Worm (Caenorhabditis elegans): ENCODE results near the gene rop-1.

Gene rop-1

DNA sequence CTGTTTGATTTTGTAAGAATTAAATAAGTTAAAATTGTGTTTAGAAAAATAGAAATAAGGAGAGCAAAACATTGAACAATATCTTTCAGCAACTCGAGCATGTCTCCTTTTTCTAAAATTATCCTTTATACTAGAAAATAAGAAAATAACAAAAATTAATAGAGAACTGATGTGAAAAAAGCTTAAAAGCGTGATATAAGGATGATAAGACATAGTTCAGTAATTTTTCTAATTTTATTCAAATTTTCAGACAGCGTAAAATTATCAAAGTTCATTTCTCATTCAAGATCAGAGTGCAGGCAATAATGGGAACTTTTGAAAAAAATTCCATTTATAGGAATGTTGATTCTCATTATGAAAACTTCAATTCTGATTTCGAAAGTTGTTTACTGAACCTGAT, 21.5 kb downstream of the rop-1 start, which contains the start of gene str-182:
Gene str-182 (minus strand): TSS at position 101 of the 400 bp plus-strand sequence.
- TF ChIP-seq elt-2 (tag; optimal IDR thresholded peaks at IDR 0.05), result no peak
- no peak for TF ChIP-seq dsc-1 (tag; optimal IDR thresholded peaks at IDR 0.05)
- TF ChIP-seq nhr-77 (tag; optimal IDR thresholded peaks at IDR 0.05), result no peak
- peak; percentile 12 for TF ChIP-seq nhr-71 (tag; optimal IDR thresholded peaks at IDR 0.05)
- peak; percentile 41 for TF ChIP-seq fkh-8 (tag; optimal IDR thresholded peaks at IDR 0.05)
- TF ChIP-seq hlh-4 (tag; optimal IDR thresholded peaks at IDR 0.05), result no peak
- no peak for TF ChIP-seq irx-1 (tag; optimal IDR thresholded peaks at IDR 0.05)

DNA sequence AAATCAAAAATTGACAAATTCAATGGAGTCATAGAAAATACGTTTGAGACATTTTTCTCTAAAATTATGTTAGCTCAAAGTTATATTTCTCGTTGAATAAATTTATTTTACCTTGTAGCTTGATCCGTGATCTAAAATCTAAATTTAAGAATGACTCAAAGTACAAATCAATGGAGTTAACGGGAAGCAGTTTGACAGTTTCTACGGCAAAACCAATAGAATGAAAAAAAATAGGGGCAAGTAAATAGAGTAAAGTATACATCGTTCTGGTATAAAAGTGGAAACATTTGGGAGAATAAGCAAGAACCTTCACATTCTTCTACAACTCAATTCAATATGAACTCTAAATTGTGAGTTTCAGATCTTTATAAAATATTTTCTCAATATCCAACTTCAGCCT, 23.9 kb downstream of the rop-1 start, which contains the start of gene fipr-6:
Gene fipr-6 (plus strand): TSS at position 301 of the 400 bp plus-strand sequence.
- no peak for TF ChIP-seq ceh-63 (GFP tag; optimal IDR thresholded peaks at IDR 0.05)
- TF ChIP-seq lin-13 (GFP tag; optimal IDR thresholded peaks at IDR 0.05), result no peak
- no peak for TF ChIP-seq unc-86 (tag; optimal IDR thresholded peaks at IDR 0.05)
- no peak for TF ChIP-seq ceh-90 (tag; optimal IDR thresholded peaks at IDR 0.05)
- no peak for TF ChIP-seq sptf-1 (tag; optimal IDR thresholded peaks at IDR 0.05)
- TF ChIP-seq ceh-82 (tag; optimal IDR thresholded peaks at IDR 0.05), result no peak
- no peak for TF ChIP-seq lsy-2 (tag; optimal IDR thresholded peaks at IDR 0.05)
- no peak for TF ChIP-seq lin-15B (tag; optimal IDR thresholded peaks at IDR 0.05)
- no peak for TF ChIP-seq ceh-8 (GFP tag; optimal IDR thresholded peaks at IDR 0.05)
- no peak for TF ChIP-seq grh-1 (GFP tag; IDR thresholded peaks at IDR 0.05)
- TF ChIP-seq nhr-85 (tag), result no peak
- no peak for TF ChIP-seq Y116A8C.19 (tag; optimal IDR thresholded peaks at IDR 0.05; ENCODE audit: borderline replicate concordance)

DNA sequence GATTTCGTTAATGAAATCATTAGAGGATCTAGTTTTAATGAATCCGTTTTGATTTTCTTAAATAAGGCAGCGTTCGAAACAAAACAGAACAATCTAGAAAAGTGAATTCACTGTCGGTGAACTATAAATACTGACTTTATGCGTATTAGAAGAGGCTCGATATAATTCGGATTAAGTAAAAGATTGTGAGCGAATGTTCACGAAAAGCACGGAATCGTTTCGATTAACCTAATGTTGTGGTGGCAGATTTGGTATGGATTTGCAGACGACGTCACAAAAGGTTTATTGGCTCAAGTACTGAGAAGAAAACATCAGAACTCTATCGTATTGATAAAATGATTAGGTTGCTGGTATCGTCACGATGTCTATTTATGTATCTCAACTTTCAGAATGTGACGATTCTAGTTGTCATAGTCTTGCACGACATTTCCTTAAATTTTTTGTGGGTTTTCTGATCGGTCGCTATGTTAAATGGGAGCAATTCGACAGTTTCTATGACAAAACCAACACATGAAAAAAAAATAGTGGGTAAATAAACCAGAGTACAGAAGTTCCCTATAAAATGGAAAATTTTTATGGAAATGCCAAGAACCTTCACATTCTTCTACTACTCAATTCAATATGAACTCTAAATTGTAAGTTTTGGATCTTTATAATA, 25.5 kb downstream of the rop-1 start, which contains the start of the genes pyt-1 and fipr-7:
Gene pyt-1 (minus strand): TSS at position 101 of the 658 bp plus-strand sequence.
Gene fipr-7 (plus strand): TSS at position 608 of the 658 bp plus-strand sequence.
- TF ChIP-seq zip-4 (GFP tag; optimal IDR thresholded peaks at IDR 0.05) (no peak), dsc-1 (tag; optimal IDR thresholded peaks at IDR 0.05) (peak; percentile 61)

DNA sequence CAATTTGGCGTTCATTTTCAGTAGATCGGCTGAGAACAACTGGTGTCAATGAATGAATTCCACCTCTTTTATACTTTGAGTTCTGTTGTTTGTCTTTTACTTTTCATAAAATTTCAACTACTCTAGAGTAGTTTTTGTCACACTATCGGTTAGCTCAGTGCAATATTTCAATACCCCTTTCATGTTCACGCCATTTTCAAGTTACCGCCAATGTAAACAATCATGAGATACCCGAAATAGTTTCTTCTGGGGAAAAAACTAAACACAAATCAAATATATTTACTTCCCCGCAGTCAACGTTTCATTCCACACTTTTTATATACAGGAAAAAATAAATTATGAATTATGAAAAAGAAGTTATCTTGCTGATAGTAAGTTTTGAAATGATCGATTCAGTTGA, 26.5 kb downstream of the rop-1 start, which contains the start of gene fipr-4:
Gene fipr-4 (minus strand): TSS at position 101 of the 400 bp plus-strand sequence.
- TF ChIP-seq nhr-90 (tag; optimal IDR thresholded peaks at IDR 0.05; ENCODE audit: poor library complexity), result no peak
- no peak for TF ChIP-seq nhr-20 (tag; optimal IDR thresholded peaks at IDR 0.05)
- no peak for TF ChIP-seq unc-86 (tag; optimal IDR thresholded peaks at IDR 0.05)
- no peak for TF ChIP-seq snpc-4 (tag; optimal IDR thresholded peaks at IDR 0.05)
- no peak for TF ChIP-seq mep-1 (tag; optimal IDR thresholded peaks at IDR 0.05)
- no peak for TF ChIP-seq fkh-8 (tag; optimal IDR thresholded peaks at IDR 0.05)
- TF ChIP-seq efl-1 (optimal IDR thresholded peaks at IDR 0.05), result no peak
- TF ChIP-seq efl-1 (GFP tag; optimal IDR thresholded peaks at IDR 0.05 in 1 of 2), result no peak
- TF ChIP-seq egl-13 (tag; optimal IDR thresholded peaks at IDR 0.05), result no peak
- no peak for TF ChIP-seq dsc-1 (tag; optimal IDR thresholded peaks at IDR 0.05)
- TF ChIP-seq ets-5 (GFP tag; IDR thresholded peaks at IDR 0.05), result no peak
- no peak for TF ChIP-seq Y116A8C.19 (tag; optimal IDR thresholded peaks at IDR 0.05; ENCODE audit: borderline replicate concordance)
- no peak for TF ChIP-seq ceh-88 (GFP tag; IDR thresholded peaks at IDR 0.05)
- no peak for TF ChIP-seq lin-14 (GFP tag; optimal IDR thresholded peaks at IDR 0.05)
- no peak for TF ChIP-seq fos-1 (tag; optimal IDR thresholded peaks at IDR 0.05)
- TF ChIP-seq nhr-76 (tag; optimal IDR thresholded peaks at IDR 0.05), result no peak
- TF ChIP-seq aha-1 (tag; optimal IDR thresholded peaks at IDR 0.05), result no peak
- no peak for TF ChIP-seq swsn-7 (tag; optimal IDR thresholded peaks at IDR 0.05)
- no peak for TF ChIP-seq irx-1 (tag; optimal IDR thresholded peaks at IDR 0.05)
- TF ChIP-seq skn-1 (tag; optimal IDR thresholded peaks at IDR 0.05), result no peak

DNA sequence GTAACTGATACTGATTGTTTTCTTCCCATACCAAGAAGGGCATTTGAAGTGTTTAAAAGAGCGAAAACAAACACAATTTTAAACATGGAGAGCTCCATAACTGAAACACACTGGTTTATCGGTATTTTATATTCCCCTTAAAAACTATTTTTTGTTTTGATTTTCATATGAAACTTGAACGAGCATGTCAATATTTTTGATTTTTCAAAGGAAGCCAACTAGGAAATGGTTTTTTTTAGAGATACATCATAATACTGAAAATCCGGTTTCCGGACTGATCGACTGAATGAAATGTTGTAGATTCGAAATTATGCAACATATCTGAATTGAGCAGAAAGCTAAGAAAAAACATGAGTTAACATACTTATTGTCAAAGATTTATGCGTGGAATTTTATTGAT, 27.5 kb downstream of the rop-1 start, which contains the start of gene ttr-19:
Gene ttr-19 (minus strand): TSS at position 101 of the 400 bp plus-strand sequence.
- no peak for TF ChIP-seq nhr-84 (tag; optimal IDR thresholded peaks at IDR 0.05)
- TF ChIP-seq aha-1 (tag; optimal IDR thresholded peaks at IDR 0.05), result no peak
- no peak for TF ChIP-seq jun-1 (tag; optimal IDR thresholded peaks at IDR 0.05)
- TF ChIP-seq ceh-63 (GFP tag; optimal IDR thresholded peaks at IDR 0.05), result no peak
- TF ChIP-seq xbp-1 (tag; optimal IDR thresholded peaks at IDR 0.05), result no peak
- no peak for TF ChIP-seq skn-1 (tag; optimal IDR thresholded peaks at IDR 0.05)
- no peak for TF ChIP-seq grh-1 (GFP tag; IDR thresholded peaks at IDR 0.05)
- TF ChIP-seq nhr-11 (tag; optimal IDR thresholded peaks at IDR 0.05), result no peak
- no peak for TF ChIP-seq nhr-77 (tag; optimal IDR thresholded peaks at IDR 0.05)
- no peak for TF ChIP-seq elt-3 (tag; optimal IDR thresholded peaks at IDR 0.05)
- TF ChIP-seq efl-3 (GFP tag; optimal IDR thresholded peaks at IDR 0.05), result no peak
- no peak for TF ChIP-seq snu-23 (GFP tag; optimal IDR thresholded peaks at IDR 0.05)
